Fruit fly (Drosophila melanogaster) whole organism, prepupa: ENCODE measurements around the gene Nuak.
A peak's percentile ranks its signal among the peaks of the same experiment; 100 is the strongest.

ENCODE experiments used
- CG1621 ChIP-seq: fragments of 200-800 bp; sonication (Bioruptor generic); optimal IDR thresholded peaks from 3 replicates; lab custom pipeline; 2018; ENCODE audit warnings: missing biosample characterization, mild to moderate bottlenecking, missing genetic modification characterization
- CG16779 ChIP-seq: fragments of 200-800 bp; sonication (Bioruptor generic); optimal IDR thresholded peaks from 3 replicates; lab custom pipeline; 2017; ENCODE audit warnings: missing biosample characterization, mild to moderate bottlenecking, missing genetic modification characterization
- CG3032 ChIP-seq: fragments of 200-800 bp; optimal IDR thresholded peaks from 2 replicates; lab custom pipeline; 2019; ENCODE audit warnings: missing biosample characterization, mild to moderate bottlenecking, missing genetic modification characterization, moderate library complexity
- CG4318 ChIP-seq: fragments of 200-800 bp; sonication (Bioruptor generic); optimal IDR thresholded peaks from 3 replicates; lab custom pipeline; 2017; ENCODE audit warnings: missing biosample characterization, mild to moderate bottlenecking, missing genetic modification characterization
- Gug ChIP-seq: fragments of 200-800 bp; sonication (Bioruptor generic); IDR thresholded peaks from 2 replicates; pipeline ENCODE4 v1.3.6; 2022; ENCODE audit warnings: missing biosample characterization, missing genetic modification characterization
- Hr39 ChIP-seq: fragments of 200-800 bp; sonication (Bioruptor generic); optimal IDR thresholded peaks from 2 replicates; lab custom pipeline; 2016; ENCODE audit warnings: missing biosample characterization, missing genetic modification characterization
- Sox102F ChIP-seq: fragments of 200-800 bp; sonication (Bioruptor generic); optimal IDR thresholded peaks from 2 replicates; lab custom pipeline; 2016; ENCODE audit warnings: missing biosample characterization, mild to moderate bottlenecking, missing genetic modification characterization
- Sox14 ChIP-seq: fragments of 200-800 bp; sonication (Bioruptor generic); optimal IDR thresholded peaks from 3 replicates; lab custom pipeline; 2016; ENCODE audit warnings: missing biosample characterization, missing genetic modification characterization
- Sox15 ChIP-seq: fragments of 200-800 bp; sonication (Bioruptor generic); optimal IDR thresholded peaks from 3 replicates; lab custom pipeline; 2016; ENCODE audit warnings: missing biosample characterization, missing genetic modification characterization
- achi ChIP-seq: fragments of 200-800 bp; sonication (Bioruptor generic); optimal IDR thresholded peaks from 3 replicates; lab custom pipeline; 2016; ENCODE audit warnings: missing biosample characterization, missing genetic modification characterization
- cyc ChIP-seq: fragments of 200-800 bp; sonication (Bioruptor generic); optimal IDR thresholded peaks from 3 replicates; lab custom pipeline; 2016; ENCODE audit warnings: missing biosample characterization, missing genetic modification characterization
- svp ChIP-seq: fragments of 200-800 bp; sonication (Bioruptor generic); peaks from one replicate; lab custom pipeline; 2016; ENCODE audit warnings: missing biosample characterization, missing genetic modification characterization
- topi ChIP-seq: fragments of 200-800 bp; sonication (Bioruptor generic); optimal IDR thresholded peaks from 3 replicates; lab custom pipeline; 2016; ENCODE audit warnings: missing biosample characterization, missing genetic modification characterization

- TF ChIP-seq Sox102F (GFP tag; lab: Kevin White, UChicago) (no peak), CG3032 (tag; lab: Kevin White, UChicago) (no peak), CG16779 (tag; lab: Kevin White, UChicago) (no peak), cyc (GFP tag; lab: Kevin White, UChicago) (no peak), CG1621 (tag; lab: Kevin White, UChicago) (no peak), Sox14 (GFP tag; lab: Kevin White, UChicago) (no peak), Hr39 (GFP tag; lab: Kevin White, UChicago) (no peak), achi (GFP tag; lab: Kevin White, UChicago) (no peak), Gug (GFP tag; lab: Robert Waterston, UW) (no peak), topi (GFP tag; lab: Kevin White, UChicago) (no peak), CG4318 (GFP tag; lab: Kevin White, UChicago) (no peak), svp (GFP tag; lab: Kevin White, UChicago) (peak; percentile 96), Sox15 (GFP tag; lab: Kevin White, UChicago) (no peak)
Observed at dm6 chr3R:10251846-10252245, 12.3 kb upstream of the Nuak start.
